Worm (Caenorhabditis elegans): Measurements from ENCODE around the gene tost-1.

ce11 chrIII:4852025-4852424 is 26.1 kb downstream of the tost-1 start, which contains the start of gene ced-4:
- TF ChIP-seq pha-4 (tag; optimal IDR thresholded peaks at IDR 0.05) (no peak), sox-2 (GFP tag; IDR thresholded peaks at IDR 0.05) (no peak), pqm-1 (tag; optimal IDR thresholded peaks at IDR 0.05) (no peak), hlh-15 (tag; optimal IDR thresholded peaks at IDR 0.05) (no peak), ama-1 (optimal IDR thresholded peaks at IDR 0.05) (no peak), sdc-2 (tag; optimal IDR thresholded peaks at IDR 0.05) (no peak), eyg-1 (tag; optimal IDR thresholded peaks at IDR 0.05) (no peak), pag-3 (tag; optimal IDR thresholded peaks at IDR 0.05; ENCODE audit: borderline replicate concordance) (no peak), fax-1 (tag; optimal IDR thresholded peaks at IDR 0.05) (no peak), unc-86 (tag; optimal IDR thresholded peaks at IDR 0.05) (no peak), lim-6 (tag; optimal IDR thresholded peaks at IDR 0.05) (no peak), tbx-2 (tag; optimal IDR thresholded peaks at IDR 0.05) (no peak)

Data from whole organism, late embryonic.